Worm (Caenorhabditis elegans): ENCODE measurements around the gene F38B7.17.

DNA sequence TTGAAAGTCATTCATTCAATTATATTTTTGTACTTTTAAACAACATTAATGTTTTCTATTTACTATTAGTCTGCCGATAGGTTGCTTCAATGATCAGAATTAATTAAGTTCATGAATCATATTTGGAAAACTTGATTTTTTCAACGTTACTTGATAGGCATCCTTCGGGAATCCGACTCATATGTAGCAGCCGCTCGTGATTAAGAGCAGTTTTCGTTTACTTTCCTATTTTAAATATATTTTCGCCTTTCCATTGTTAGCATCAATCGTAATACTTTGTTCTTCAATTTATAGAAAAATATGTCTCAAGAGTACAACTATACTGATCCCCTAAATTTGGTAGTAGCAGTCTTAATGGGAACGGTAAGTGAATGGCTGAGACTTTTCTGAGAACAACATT, 32.1 kb upstream of the F38B7.17 start, which contains the start of gene srx-90:
- TF ChIP-seq him-1 (tag; optimal IDR thresholded peaks at IDR 0.05) (no peak), W03F9.2 (tag; optimal IDR thresholded peaks at IDR 0.05) (no peak), dao-5 (tag; optimal IDR thresholded peaks at IDR 0.05) (no peak)
